Fruit fly (Drosophila melanogaster) whole organism, wandering third instar larva: ENCODE data around the gene AnxB9.
A peak's percentile ranks its signal among the peaks of the same experiment; 100 is the strongest.

Source experiments
- Abd-B ChIP-seq: fragments of >200 bp; optimal IDR thresholded peaks from 2 replicates; lab custom pipeline; 2017; ENCODE audit warnings: missing biosample characterization, missing genetic modification characterization
- CG9705 ChIP-seq: fragments of 200-800 bp; sonication (Bioruptor generic); optimal IDR thresholded peaks from 2 replicates; lab custom pipeline; 2018; ENCODE audit warnings: missing biosample characterization, mild to moderate bottlenecking, missing genetic modification characterization
- CrebA ChIP-seq: fragments of 200-800 bp; sonication (Bioruptor generic); optimal IDR thresholded peaks from 2 replicates; lab custom pipeline; 2016; ENCODE audit warnings: missing biosample characterization, mild to moderate bottlenecking, missing genetic modification characterization, borderline replicate concordance
- Dif ChIP-seq: fragments of 200-275, 200-300 bp; sonication (Bioruptor generic); optimal IDR thresholded peaks from 2 replicates; lab custom pipeline; 2018; ENCODE audit warnings: missing biosample characterization, missing genetic modification characterization; ENCODE audit not compliant: partially characterized antibody
- GATAd ChIP-seq: sonication (Bioruptor generic); optimal IDR thresholded peaks from 2 replicates; lab custom pipeline; 2016; ENCODE audit warnings: missing biosample characterization, missing genetic modification characterization
- HLH106 ChIP-seq: fragments of 200-800 bp; optimal IDR thresholded peaks from 3 replicates; lab custom pipeline; 2019; ENCODE audit warnings: missing biosample characterization, mild to moderate bottlenecking, missing genetic modification characterization, moderate library complexity
- Hnf4 ChIP-seq: fragments of 200-800 bp; sonication (Bioruptor generic); optimal IDR thresholded peaks from 2 replicates; lab custom pipeline; 2016; ENCODE audit warnings: missing biosample characterization, mild to moderate bottlenecking, missing genetic modification characterization
- Hr78 ChIP-seq: fragments of >200 bp; optimal IDR thresholded peaks from 2 replicates; lab custom pipeline; 2017; ENCODE audit warnings: missing biosample characterization, missing genetic modification characterization
- Hr83 ChIP-seq: fragments of 200-300 bp; sonication (Bioruptor generic); optimal IDR thresholded peaks from 2 replicates; lab custom pipeline; 2016; ENCODE audit warnings: missing biosample characterization, mild to moderate bottlenecking, missing genetic modification characterization, moderate library complexity; ENCODE audit not compliant: poor library complexity, severe bottlenecking
- Mio ChIP-seq: sonication (Bioruptor generic); optimal IDR thresholded peaks from 2 replicates; lab custom pipeline; 2016; ENCODE audit warnings: missing biosample characterization, missing genetic modification characterization
- Myc ChIP-seq: fragments of >200 bp; optimal IDR thresholded peaks from 2 replicates; lab custom pipeline; 2017
- OdsH ChIP-seq: fragments of 200-800 bp; sonication (Bioruptor generic); optimal IDR thresholded peaks from 2 replicates; lab custom pipeline; 2016; ENCODE audit warnings: missing biosample characterization, mild to moderate bottlenecking, missing genetic modification characterization
- Rel ChIP-seq, 2 experiments: fragments of 200-800 bp; sonication (Bioruptor generic) in 1 of 2; optimal IDR thresholded peaks; 2 replicates in 1 of 2; 3 replicates in 1 of 2; lab custom pipeline; 2016 to 2019; ENCODE audit warnings: mild to moderate bottlenecking in 2 of 2, missing biosample characterization in 2 of 2, missing genetic modification characterization in 2 of 2, moderate library complexity in 1 of 2
- Sp1 ChIP-seq: fragments of 200-800 bp; sonication (Bioruptor generic); optimal IDR thresholded peaks from 3 replicates; lab custom pipeline; 2019; ENCODE audit warnings: missing biosample characterization, mild to moderate bottlenecking, missing genetic modification characterization, moderate library complexity
- br ChIP-seq: fragments of 200-800 bp; sonication (Bioruptor generic); optimal IDR thresholded peaks from 2 replicates; lab custom pipeline; 2016; ENCODE audit warnings: missing biosample characterization, missing genetic modification characterization
- brk ChIP-seq: fragments of 200-800 bp; sonication (Bioruptor generic); optimal IDR thresholded peaks from 2 replicates; lab custom pipeline; 2016; ENCODE audit warnings: missing biosample characterization, mild to moderate bottlenecking, missing genetic modification characterization
- dl ChIP-seq, 2 experiments: fragments of 175-275, 200-275 bp in 1 of 2; fragments of 200-275 bp in 1 of 2; sonication (Bioruptor generic); optimal IDR thresholded peaks; lab custom pipeline; 2018; ENCODE audit warnings: mild to moderate bottlenecking in 2 of 2, missing biosample characterization in 2 of 2, missing genetic modification characterization in 2 of 2, moderate library complexity in 2 of 2; ENCODE audit not compliant: partially characterized antibody in 2 of 2, insufficient read depth in 1 of 2
- dsf ChIP-seq: sonication (Bioruptor generic); optimal IDR thresholded peaks from 2 replicates; lab custom pipeline; 2016; ENCODE audit warnings: missing biosample characterization, missing genetic modification characterization, borderline replicate concordance
- ey ChIP-seq: fragments of 200-800 bp; sonication (Bioruptor generic); optimal IDR thresholded peaks from 2 replicates; lab custom pipeline; 2016; ENCODE audit warnings: missing biosample characterization, missing genetic modification characterization
- fru ChIP-seq: fragments of 200-800 bp; sonication (Bioruptor generic); optimal IDR thresholded peaks from 3 replicates; lab custom pipeline; 2016; ENCODE audit warnings: missing biosample characterization, mild to moderate bottlenecking, missing genetic modification characterization
- h ChIP-seq: fragments of 200-800 bp; sonication (Bioruptor generic); optimal IDR thresholded peaks from 3 replicates; lab custom pipeline; 2016; ENCODE audit warnings: missing biosample characterization, mild to moderate bottlenecking, missing genetic modification characterization
- pan ChIP-seq: fragments of >200 bp; optimal IDR thresholded peaks from 2 replicates; lab custom pipeline; 2017
- psq ChIP-seq: fragments of 200-800 bp; sonication (Bioruptor generic); optimal IDR thresholded peaks from 3 replicates; lab custom pipeline; 2017; ENCODE audit warnings: missing biosample characterization, mild to moderate bottlenecking, missing genetic modification characterization, moderate library complexity
- sage ChIP-seq: fragments of 200-800 bp; sonication (Bioruptor generic); optimal IDR thresholded peaks from 2 replicates; lab custom pipeline; 2016; ENCODE audit warnings: missing biosample characterization, mild to moderate bottlenecking, missing genetic modification characterization
- sv ChIP-seq: fragments of 200-800 bp; sonication (Bioruptor generic); optimal IDR thresholded peaks from 3 replicates; lab custom pipeline; 2016; ENCODE audit warnings: missing biosample characterization, missing genetic modification characterization
- usp ChIP-seq: fragments of >200 bp; optimal IDR thresholded peaks from 2 replicates; lab custom pipeline; 2017; ENCODE audit warnings: missing biosample characterization, missing genetic modification characterization
- woc ChIP-seq: sonication (Bioruptor generic); optimal IDR thresholded peaks from 2 replicates; lab custom pipeline; 2016; ENCODE audit warnings: missing biosample characterization, mild to moderate bottlenecking, missing genetic modification characterization

The AnxB9 gene

DNA sequence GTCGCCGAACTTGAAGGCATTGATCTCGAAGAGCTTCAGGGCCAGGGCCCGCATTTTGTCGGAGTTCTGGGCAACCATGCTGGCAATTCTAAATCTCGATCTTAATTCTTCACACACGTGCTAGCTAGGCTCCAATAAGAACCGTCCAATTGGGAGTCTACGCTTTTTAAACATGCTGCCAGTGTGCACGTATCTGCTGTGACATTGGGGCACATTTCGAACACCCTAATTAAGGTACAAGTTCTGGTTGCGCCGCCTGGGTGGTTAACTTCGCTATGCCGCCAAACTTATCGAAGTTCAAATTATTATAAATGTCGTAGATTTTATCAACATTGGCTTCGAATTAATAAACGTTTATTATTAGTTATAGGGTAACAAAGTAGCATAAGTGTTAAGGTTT, 8.1 kb downstream of the AnxB9 start, which contains the start of gene r-l:
Gene r-l, minus strand, starts transcription at position 179 of the 400 bp plus-strand sequence.
- TF ChIP-seq sage (GFP tag; lab: Kevin White, UChicago) (no peak), sv (GFP tag; lab: Kevin White, UChicago) (no peak), Abd-B (no peak), brk (GFP tag; lab: Kevin White, UChicago) (no peak), Myc (lab: Kevin White, UChicago) (peak; percentile 19), Rel (GFP tag; optimal IDR thresholded peaks at IDR 0.05; lab: Kevin White, UChicago) (no peak), Rel (tag; optimal IDR thresholded peaks at IDR 0.05; lab: Kevin White, UChicago) (peak; percentile 53), Mio (GFP tag; lab: Kevin White, UChicago) (no peak)

DNA sequence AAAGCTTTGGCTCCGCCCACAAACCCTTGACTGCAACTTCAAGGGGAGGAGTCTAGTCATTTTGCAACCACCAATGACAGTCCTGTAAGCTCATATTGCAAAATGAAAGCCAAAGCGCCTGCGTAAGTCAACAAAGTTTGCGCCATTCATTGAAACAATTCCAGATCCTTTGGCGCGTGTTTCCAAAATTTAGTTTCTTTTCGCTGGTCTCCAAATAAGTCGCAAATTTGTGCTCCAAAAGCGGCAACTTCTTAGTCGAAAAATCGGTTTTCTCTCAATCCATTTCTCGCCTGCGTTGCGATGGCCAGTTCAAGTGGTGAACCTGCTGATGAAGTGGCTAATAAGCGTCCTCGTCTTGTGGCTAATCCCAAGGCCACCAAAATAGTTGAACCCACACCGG, 8.7 kb downstream of the AnxB9 start, which contains the start of gene dmrt93B:
Gene dmrt93B, plus strand, starts transcription at position 301 of the 400 bp plus-strand sequence.
- no peak for TF ChIP-seq Hr78

DNA sequence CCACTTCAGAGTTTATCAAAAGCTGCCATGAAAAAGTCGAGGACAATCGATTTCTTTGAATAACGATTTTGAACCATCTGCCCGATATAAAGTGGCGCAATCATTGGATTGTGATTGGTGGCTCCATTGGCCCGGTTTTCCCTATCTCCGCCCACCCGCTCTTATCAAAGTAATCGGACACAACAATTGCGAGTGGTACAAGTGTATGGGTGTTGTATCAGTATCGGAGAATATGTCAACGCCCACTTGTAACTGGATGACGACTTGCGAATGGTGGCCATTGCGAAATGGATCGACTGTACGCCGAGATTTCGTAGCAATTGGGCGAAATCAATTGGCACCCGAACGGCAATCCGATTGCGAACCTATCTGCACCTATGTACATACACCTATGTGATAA, 12.5 kb downstream of the AnxB9 start:
- TF ChIP-seq Sp1 (GFP tag; lab: Kevin White, UChicago) = no peak
- peak in 1 of 2 experiments; percentile 9 for TF ChIP-seq dl (GFP tag; optimal IDR thresholded peaks at IDR 0.05; lab: Kevin White, UChicago; ENCODE audit: insufficient read depth in 1 of 2, partially characterized antibody in 2 of 2)
- no peak for TF ChIP-seq dsf (GFP tag; lab: Kevin White, UChicago)
- no peak for TF ChIP-seq GATAd (GFP tag; lab: Kevin White, UChicago)
- no peak for TF ChIP-seq CrebA
- TF ChIP-seq Dif (GFP tag; lab: Kevin White, UChicago) = no peak
- no peak for TF ChIP-seq fru
- no peak for TF ChIP-seq woc (GFP tag; lab: Kevin White, UChicago)

DNA sequence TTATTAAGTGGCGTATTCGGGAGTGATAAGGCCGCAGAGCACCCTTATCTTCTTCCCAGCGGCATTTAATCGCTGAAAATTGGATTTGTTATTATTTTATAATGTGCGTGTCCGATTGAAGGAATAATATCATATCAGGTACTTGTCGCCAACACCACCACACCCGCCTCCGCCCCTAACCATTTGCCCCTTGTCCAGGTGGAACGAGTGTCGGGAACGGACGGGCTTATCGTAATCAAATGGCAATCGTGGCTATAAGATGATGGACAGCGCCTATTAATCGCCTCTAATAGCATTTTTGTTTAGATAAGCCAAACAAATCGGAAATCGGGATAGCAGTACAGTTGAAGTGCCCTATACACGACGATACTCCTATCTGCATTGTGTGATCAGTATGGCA, 13.2 kb downstream of the AnxB9 start:
- TF ChIP-seq usp (no peak), br (GFP tag; lab: Kevin White, UChicago) (peak; percentile 17), h (GFP tag; lab: Kevin White, UChicago) (peak; percentile 34)
- TF ChIP-seq, all 38 proteins: peak for 2

DNA sequence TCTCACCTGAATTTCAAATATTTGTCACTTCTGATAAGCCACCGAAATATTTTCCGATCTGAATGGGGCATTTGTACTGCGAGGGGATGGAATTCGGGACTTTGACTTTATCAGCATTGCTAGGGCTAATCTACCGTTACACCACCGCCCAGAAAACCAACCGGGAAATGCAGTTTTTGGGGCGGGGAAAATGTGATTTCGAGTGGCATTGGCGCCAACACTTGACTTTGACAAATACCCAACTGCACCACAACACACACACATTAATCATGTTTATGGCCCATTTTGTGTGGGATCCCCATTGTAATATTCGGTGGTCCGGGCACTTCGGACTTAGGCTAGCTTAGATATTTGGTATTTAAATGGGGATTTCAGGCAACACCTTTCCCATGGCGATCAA, 13.9 kb downstream of the AnxB9 start:
- TF ChIP-seq psq (GFP tag; lab: Kevin White, UChicago) (no peak), Myc (lab: Kevin White, UChicago) (no peak)

DNA sequence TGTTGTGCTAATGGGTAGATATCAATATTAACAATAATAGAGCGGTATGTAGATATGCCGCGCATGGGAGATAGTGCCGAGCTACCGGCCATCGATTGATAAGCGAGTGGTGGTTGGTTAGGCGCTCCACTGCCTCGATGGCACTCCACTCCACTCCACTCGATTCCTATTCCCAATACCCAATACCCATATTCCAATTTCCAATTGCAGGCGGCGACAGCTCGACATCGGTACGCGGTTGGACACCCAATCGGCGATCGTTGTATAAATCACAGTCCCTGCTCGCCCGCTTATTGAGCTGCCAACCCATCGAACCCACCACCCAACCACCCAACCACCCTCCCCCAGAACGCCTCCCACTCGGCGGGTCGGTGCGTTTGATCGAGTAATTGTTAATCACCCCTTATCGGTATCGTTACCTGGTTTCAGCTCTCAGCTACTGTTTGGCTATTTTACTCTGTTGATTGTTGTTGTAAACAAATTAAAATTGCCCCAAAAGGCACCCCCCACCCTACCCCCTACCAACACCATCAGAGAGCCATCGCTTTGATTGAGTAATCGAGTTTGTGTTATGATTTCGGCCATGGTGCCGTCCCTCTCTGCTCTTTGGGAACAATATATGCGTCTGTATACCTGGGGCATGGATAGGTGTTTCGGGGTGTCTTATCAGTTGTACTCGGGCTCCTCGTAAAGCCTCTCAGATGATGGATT, 16.0 kb downstream of the AnxB9 start, which contains the start of gene HHEX:
Gene HHEX, minus strand, starts transcription at position 51 of the 711 bp plus-strand sequence.
- TF ChIP-seq Hnf4 (GFP tag; lab: Kevin White, UChicago) (no peak), Rel (GFP tag; optimal IDR thresholded peaks at IDR 0.05; lab: Kevin White, UChicago) (no peak), Rel (tag; optimal IDR thresholded peaks at IDR 0.05; lab: Kevin White, UChicago) (peak; percentile 20)

DNA sequence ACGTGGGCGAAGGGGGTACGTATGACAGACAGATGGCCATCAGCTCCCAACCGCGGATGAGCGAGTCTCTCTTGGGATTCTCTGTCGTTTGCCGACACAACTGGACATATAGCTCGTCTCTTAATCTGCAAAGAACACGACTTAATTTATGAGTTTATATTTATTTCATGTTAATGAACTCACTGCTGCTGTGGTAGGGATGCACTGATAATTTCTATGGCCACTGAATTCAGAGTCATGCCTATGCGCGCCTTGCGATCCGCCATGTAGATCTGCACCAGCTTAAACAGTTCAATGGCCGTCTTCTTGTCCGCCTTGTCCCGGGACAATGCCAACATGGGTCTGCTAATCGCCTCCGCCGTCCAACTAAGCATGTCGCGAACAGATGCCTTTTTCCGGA, 19.9 kb downstream of the AnxB9 start:
- TF ChIP-seq sv (GFP tag; lab: Kevin White, UChicago) = no peak
- TF ChIP-seq HLH106 (tag; lab: Kevin White, UChicago) = no peak
- TF ChIP-seq usp = no peak
- no peak for TF ChIP-seq Hr83
- TF ChIP-seq dsf (GFP tag; lab: Kevin White, UChicago) = no peak
- no peak for TF ChIP-seq Mio (GFP tag; lab: Kevin White, UChicago)
- no peak for TF ChIP-seq Hnf4 (GFP tag; lab: Kevin White, UChicago)
- TF ChIP-seq ey (GFP tag; lab: Kevin White, UChicago) = no peak
- TF ChIP-seq h (GFP tag; lab: Kevin White, UChicago) = no peak
- TF ChIP-seq Rel (GFP tag; optimal IDR thresholded peaks at IDR 0.05; lab: Kevin White, UChicago) = no peak
- no peak for TF ChIP-seq Rel (tag; optimal IDR thresholded peaks at IDR 0.05; lab: Kevin White, UChicago)
- no peak for TF ChIP-seq OdsH (GFP tag; lab: Kevin White, UChicago)
- no peak for TF ChIP-seq Myc (lab: Kevin White, UChicago)
- TF ChIP-seq pan (lab: Kevin White, UChicago) = no peak
- TF ChIP-seq CG9705 (GFP tag; lab: Kevin White, UChicago) = no peak
